Worm (Caenorhabditis elegans): ENCODE data around the gene tps-2.

DNA sequence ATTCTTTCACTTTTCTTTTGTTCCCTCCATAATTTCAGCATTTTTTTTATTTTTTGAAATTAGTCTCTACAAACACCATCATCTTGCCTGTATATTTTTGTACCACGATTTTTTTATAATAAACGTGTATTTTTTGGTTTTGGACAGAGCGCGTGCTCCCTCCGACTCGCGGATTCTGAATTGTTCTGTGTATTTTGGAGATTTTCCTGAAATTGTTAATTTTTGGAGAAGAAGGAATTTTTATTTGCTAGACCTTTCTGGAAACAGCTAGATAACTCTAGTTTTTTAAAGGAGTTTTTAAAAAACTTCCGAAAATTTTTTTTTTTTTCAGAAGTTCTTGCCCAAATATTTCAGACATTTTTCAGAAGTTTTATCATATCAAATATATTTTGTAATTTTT is 24.3 kb upstream of the tps-2 start, which contains the start of gene C01G12.13:
- TF ChIP-seq lin-35 (GFP tag; optimal IDR thresholded peaks at IDR 0.05) (no peak), lin-54 (GFP tag; optimal IDR thresholded peaks at IDR 0.05) (no peak), F49E8.2 (tag; optimal IDR thresholded peaks at IDR 0.05; ENCODE audit: insufficient read depth) (no peak), F55B11.4 (tag; optimal IDR thresholded peaks at IDR 0.05; ENCODE audit: borderline replicate concordance, insufficient read depth) (no peak), egl-18 (GFP tag; IDR thresholded peaks at IDR 0.05) (no peak), F39B2.1 (GFP tag; IDR thresholded peaks at IDR 0.05) (no peak), snpc-4 (GFP tag; optimal IDR thresholded peaks at IDR 0.05) (no peak), snpc-4 (tag; optimal IDR thresholded peaks at IDR 0.05) (no peak), K12H6.12 (tag; optimal IDR thresholded peaks at IDR 0.05) (no peak), pha-4 (tag; optimal IDR thresholded peaks at IDR 0.05) (no peak), hmg-20 (GFP tag; IDR thresholded peaks at IDR 0.05) (no peak)
